Worm (Caenorhabditis elegans): ENCODE results near the gene ZC239.14.

- TF ChIP-seq ztf-4 (tag; optimal IDR thresholded peaks at IDR 0.05): no peak
- no peak for TF ChIP-seq unc-62 (GFP tag; optimal IDR thresholded peaks at IDR 0.05)
- no peak for TF ChIP-seq nhr-237 (tag; optimal IDR thresholded peaks at IDR 0.05)
- TF ChIP-seq R02D3.7 (tag; optimal IDR thresholded peaks at IDR 0.05): no peak
- TF ChIP-seq elt-3 (tag; optimal IDR thresholded peaks at IDR 0.05): no peak
- TF ChIP-seq mdl-1 (tag; optimal IDR thresholded peaks at IDR 0.05): no peak
- no peak for TF ChIP-seq lsy-2 (tag; optimal IDR thresholded peaks at IDR 0.05)
These were observed 12.9 kb upstream of the ZC239.14 start, which contains the start of gene C17F4.8 for ce11 chrII:3234725-3235124.
